Worm (Caenorhabditis elegans) whole organism, mixed stage, embryonic: ENCODE measurements around the gene bus-2.
A peak's percentile ranks its signal among the peaks of the same experiment; 100 is the strongest.

Source experiments
- M03D4.4 ChIP-seq: sonication (generic microtip); optimal IDR thresholded peaks from 2 replicates; lab custom pipeline; 2017; ENCODE audit warnings: mild to moderate bottlenecking, missing genetic modification characterization, missing compliant biosample characterization
- bed-3 ChIP-seq: fragments of 200-800 bp; sonication (Bioruptor generic); optimal IDR thresholded peaks from 3 replicates; lab custom pipeline; 2018; ENCODE audit warnings: mild to moderate bottlenecking, missing genetic modification characterization, moderate library complexity, missing compliant biosample characterization
- blmp-1 ChIP-seq: fragments of 150-350 bp; optimal IDR thresholded peaks from 2 replicates; lab custom pipeline; 2014; ENCODE audit warnings: missing biosample characterization, missing genetic modification characterization
- ceh-39 ChIP-seq: fragments of 150-350 bp; optimal IDR thresholded peaks from 2 replicates; lab custom pipeline; 2014; ENCODE audit warnings: missing biosample characterization, missing genetic modification characterization
- ceh-43 ChIP-seq: fragments of 200-800 bp; sonication (Bioruptor generic); optimal IDR thresholded peaks from 2 replicates; lab custom pipeline; 2018; ENCODE audit warnings: mild to moderate bottlenecking, missing genetic modification characterization, moderate library complexity, missing compliant biosample characterization
- ceh-83 ChIP-seq: fragments of 200-800 bp; sonication (Bioruptor generic); optimal IDR thresholded peaks from 2 replicates; lab custom pipeline; 2018; ENCODE audit warnings: mild to moderate bottlenecking, missing genetic modification characterization, missing compliant biosample characterization
- ces-1 ChIP-seq: fragments of 150-350 bp; optimal IDR thresholded peaks from 2 replicates; lab custom pipeline; 2014; ENCODE audit warnings: missing biosample characterization, missing genetic modification reagents, missing genetic modification characterization
- cnd-1 ChIP-seq: fragments of 200-800 bp; sonication (Bioruptor generic); optimal IDR thresholded peaks from 2 replicates; lab custom pipeline; 2018; ENCODE audit warnings: mild to moderate bottlenecking, missing genetic modification characterization, missing compliant biosample characterization
- drap-1 ChIP-seq: fragments of 200-800 bp; sonication (Bioruptor generic); optimal IDR thresholded peaks from 3 replicates; lab custom pipeline; 2018; ENCODE audit warnings: mild to moderate bottlenecking, missing genetic modification characterization, missing compliant biosample characterization
- elt-1 ChIP-seq: sonication (generic microtip); optimal IDR thresholded peaks from 2 replicates; lab custom pipeline; 2017; ENCODE audit warnings: missing genetic modification characterization, mild to moderate bottlenecking, missing compliant biosample characterization, antibody characterized with exemption, moderate library complexity, borderline replicate concordance; ENCODE audit not compliant: insufficient read depth
- elt-3 ChIP-seq: fragments of 150-350 bp; optimal IDR thresholded peaks from 2 replicates; lab custom pipeline; 2014; ENCODE audit warnings: missing biosample characterization, missing genetic modification characterization
- flh-1 ChIP-seq: fragments of 200-800 bp; sonication (Bioruptor generic); optimal IDR thresholded peaks from 2 replicates; lab custom pipeline; 2018; ENCODE audit warnings: mild to moderate bottlenecking, missing genetic modification characterization, moderate library complexity, missing compliant biosample characterization
- ham-2 ChIP-seq: fragments of 200-800 bp; sonication (Bioruptor generic); optimal IDR thresholded peaks from 2 replicates; lab custom pipeline; 2018; ENCODE audit warnings: mild to moderate bottlenecking, missing genetic modification characterization, missing compliant biosample characterization
- hlh-1 ChIP-seq: fragments of 150-350 bp; optimal IDR thresholded peaks from 2 replicates; lab custom pipeline; 2014; ENCODE audit warnings: missing biosample characterization, missing genetic modification reagents, missing genetic modification characterization
- lin-13 ChIP-seq: fragments of 150-350 bp; optimal IDR thresholded peaks from 2 replicates; lab custom pipeline; 2014; ENCODE audit warnings: missing biosample characterization, missing genetic modification characterization
- lin-32 ChIP-seq: fragments of 200-800 bp; sonication (Bioruptor generic); optimal IDR thresholded peaks from 2 replicates; lab custom pipeline; 2018; ENCODE audit warnings: mild to moderate bottlenecking, missing genetic modification characterization, missing compliant biosample characterization
- lsy-2 ChIP-seq: fragments of 150-350 bp; optimal IDR thresholded peaks from 2 replicates; lab custom pipeline; 2014; ENCODE audit warnings: missing biosample characterization, missing genetic modification characterization
- mab-5 ChIP-seq: fragments of 150-350 bp; optimal IDR thresholded peaks from 2 replicates; lab custom pipeline; 2014; ENCODE audit warnings: missing biosample characterization, missing genetic modification characterization
- mep-1 ChIP-seq: fragments of 150-350 bp; optimal IDR thresholded peaks from 2 replicates; lab custom pipeline; 2017; ENCODE audit warnings: missing biosample characterization, missing genetic modification reagents, missing genetic modification characterization, inconsistent platforms
- mls-2 ChIP-seq: sonication (generic microtip); optimal IDR thresholded peaks from 2 replicates; lab custom pipeline; 2016; ENCODE audit warnings: mild to moderate bottlenecking, missing genetic modification characterization, moderate library complexity, missing compliant biosample characterization
- nhr-12 ChIP-seq: fragments of 150-350 bp; optimal IDR thresholded peaks from 2 replicates; lab custom pipeline; 2014; ENCODE audit warnings: missing biosample characterization, missing genetic modification characterization
- nhr-2 ChIP-seq: fragments of 150-350 bp; optimal IDR thresholded peaks from 2 replicates; lab custom pipeline; 2014; ENCODE audit warnings: missing biosample characterization, missing genetic modification characterization
- nhr-237 ChIP-seq: fragments of 150-350 bp; optimal IDR thresholded peaks from 2 replicates; lab custom pipeline; 2014; ENCODE audit warnings: missing biosample characterization, missing genetic modification characterization
- nhr-76 ChIP-seq: sonication (generic microtip); optimal IDR thresholded peaks from 2 replicates; lab custom pipeline; 2017; ENCODE audit warnings: missing biosample characterization, missing genetic modification characterization
- pha-4 ChIP-seq: fragments of 150-350 bp; optimal IDR thresholded peaks from 2 replicates; lab custom pipeline; 2018; ENCODE audit warnings: missing biosample characterization, missing genetic modification reagents, missing genetic modification characterization
- sem-2 ChIP-seq: fragments of 200-800 bp; sonication (Bioruptor generic); optimal IDR thresholded peaks from 2 replicates; lab custom pipeline; 2018; ENCODE audit warnings: mild to moderate bottlenecking, missing genetic modification characterization, missing compliant biosample characterization
- snpc-4 ChIP-seq: fragments of 150-350 bp; optimal IDR thresholded peaks from 2 replicates; lab custom pipeline; 2014; ENCODE audit warnings: missing biosample characterization, missing genetic modification characterization
- sptf-1 ChIP-seq: sonication (generic microtip); optimal IDR thresholded peaks from 2 replicates; lab custom pipeline; 2017; ENCODE audit warnings: mild to moderate bottlenecking, missing genetic modification characterization, moderate library complexity, missing compliant biosample characterization
- tbx-8 ChIP-seq: fragments of 200-800 bp; sonication (Bioruptor generic); optimal IDR thresholded peaks from 2 replicates; lab custom pipeline; 2018; ENCODE audit warnings: mild to moderate bottlenecking, missing genetic modification characterization, moderate library complexity, missing compliant biosample characterization
- unc-120 ChIP-seq: sonication (generic microtip); optimal IDR thresholded peaks from 2 replicates; lab custom pipeline; 2017; ENCODE audit warnings: missing genetic modification characterization, missing compliant biosample characterization; ENCODE audit not compliant: poor library complexity, severe bottlenecking
- unc-39 ChIP-seq: fragments of 150-350 bp; optimal IDR thresholded peaks from 2 replicates; lab custom pipeline; 2014; ENCODE audit warnings: missing biosample characterization, missing genetic modification characterization
- unc-62 ChIP-seq: fragments of 150-350 bp; optimal IDR thresholded peaks from 2 replicates; lab custom pipeline; 2014; ENCODE audit warnings: missing biosample characterization, missing genetic modification reagents, missing genetic modification characterization
- zip-8 ChIP-seq: fragments of 150-350 bp; optimal IDR thresholded peaks from 2 replicates; lab custom pipeline; 2014; ENCODE audit warnings: missing biosample characterization, missing genetic modification characterization
- ztf-11 ChIP-seq: fragments of 150-350 bp; optimal IDR thresholded peaks from 2 replicates; lab custom pipeline; 2014; ENCODE audit warnings: missing biosample characterization, missing genetic modification characterization

The bus-2 gene

DNA sequence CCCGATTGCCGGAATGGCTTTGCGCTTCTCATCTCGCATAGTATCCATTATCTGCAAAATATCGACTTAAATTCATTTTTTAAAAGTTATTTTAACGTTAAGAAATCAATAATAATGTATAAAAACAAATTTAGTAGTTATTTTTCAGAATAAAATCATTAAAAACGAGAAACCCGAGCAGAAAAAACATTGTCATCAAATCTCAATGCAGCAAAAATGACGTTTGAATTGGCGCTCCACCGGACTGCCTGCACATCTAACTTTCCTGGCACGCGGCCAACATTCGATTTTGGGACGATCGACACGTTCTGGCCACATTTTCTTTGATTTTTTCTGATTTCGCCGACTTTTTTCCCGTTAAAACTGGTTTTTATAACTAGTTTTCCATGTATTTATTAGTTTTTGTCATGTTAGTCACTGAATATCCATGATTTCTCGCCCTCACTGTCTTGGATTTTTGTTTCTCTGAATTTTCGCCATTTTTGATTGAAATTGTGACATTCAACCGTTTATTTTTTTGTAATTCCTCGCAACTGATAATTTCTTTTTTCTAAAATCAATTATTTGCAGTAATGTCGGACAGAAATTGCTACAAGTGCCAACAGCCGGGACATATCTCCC, 10.1 kb downstream of the bus-2 start, which contains the start of the genes pbs-1 and K08D12.3:
Gene pbs-1, minus strand, starts transcription at position 51 of the 621 bp plus-strand sequence.
Gene K08D12.3, plus strand, starts transcription at position 571 of the 621 bp plus-strand sequence.
- TF ChIP-seq ham-2 (GFP tag; lab: Kevin White, UChicago) (no peak), cnd-1 (no peak), ceh-39 (peak; percentile 49), mls-2 (tag; lab: Kevin White, UChicago) (no peak), ces-1 (GFP tag; lab: Kevin White, UChicago) (peak; percentile 22), lin-13 (tag; lab: Kevin White, UChicago) (peak; percentile 88), bed-3 (GFP tag; lab: Kevin White, UChicago) (no peak), nhr-237 (tag; lab: Kevin White, UChicago) (peak; percentile 30), hlh-1 (tag; lab: Kevin White, UChicago) (no peak), zip-8 (tag; lab: Kevin White, UChicago) (no peak), elt-3 (tag; lab: Kevin White, UChicago) (no peak), ztf-11 (tag; lab: Kevin White, UChicago) (no peak), snpc-4 (tag; lab: Kevin White, UChicago) (no peak), ceh-83 (GFP tag; lab: Kevin White, UChicago) (no peak), lsy-2 (tag; lab: Kevin White, UChicago) (peak; percentile 72), flh-1 (GFP tag; lab: Kevin White, UChicago) (no peak), lin-32 (GFP tag; lab: Kevin White, UChicago) (no peak), ceh-43 (GFP tag; lab: Kevin White, UChicago) (no peak), nhr-76 (no peak), mab-5 (tag; lab: Kevin White, UChicago) (no peak), pha-4 (peak; percentile 64), unc-62 (GFP tag; lab: Kevin White, UChicago) (no peak), elt-1 (tag; lab: Kevin White, UChicago) (no peak), M03D4.4 (tag; lab: Kevin White, UChicago) (no peak), unc-39 (tag; lab: Kevin White, UChicago) (no peak), tbx-8 (no peak), mep-1 (peak; percentile 55), sptf-1 (tag; lab: Kevin White, UChicago) (no peak)

DNA sequence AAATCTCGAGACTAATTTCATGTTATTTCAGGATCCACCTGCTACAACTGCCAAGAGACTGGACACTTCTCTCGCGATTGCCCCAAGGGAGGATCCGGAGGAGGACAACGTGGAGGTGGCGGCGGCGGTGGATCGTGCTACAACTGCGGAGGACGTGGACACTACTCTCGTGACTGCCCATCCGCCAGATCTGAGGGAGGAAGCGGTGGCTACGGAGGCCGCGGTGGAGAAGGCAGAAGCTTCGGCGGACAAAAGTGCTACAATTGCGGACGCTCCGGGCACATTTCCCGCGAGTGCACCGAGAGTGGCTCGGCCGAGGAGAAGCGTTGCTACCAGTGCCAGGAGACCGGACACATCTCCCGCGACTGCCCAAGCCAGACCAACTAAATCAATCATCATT, 10.8 kb downstream of the bus-2 start:
- TF ChIP-seq unc-120 (tag; lab: Kevin White, UChicago): no peak
- TF ChIP-seq sptf-1 (tag; lab: Kevin White, UChicago): no peak
- no peak for TF ChIP-seq M03D4.4 (tag; lab: Kevin White, UChicago)
- no peak for TF ChIP-seq nhr-237 (tag; lab: Kevin White, UChicago)
- no peak for TF ChIP-seq drap-1 (GFP tag; lab: Kevin White, UChicago)
- no peak for TF ChIP-seq ztf-11 (tag; lab: Kevin White, UChicago)
- no peak for TF ChIP-seq ces-1 (GFP tag; lab: Kevin White, UChicago)
- no peak for TF ChIP-seq blmp-1 (tag; lab: Kevin White, UChicago)
- TF ChIP-seq sem-2 (GFP tag; lab: Kevin White, UChicago): no peak
- TF ChIP-seq mls-2 (tag; lab: Kevin White, UChicago): no peak
- no peak for TF ChIP-seq zip-8 (tag; lab: Kevin White, UChicago)
- no peak for TF ChIP-seq mab-5 (tag; lab: Kevin White, UChicago)
- TF ChIP-seq pha-4: no peak
- TF ChIP-seq unc-62 (GFP tag; lab: Kevin White, UChicago): no peak
- no peak for TF ChIP-seq lsy-2 (tag; lab: Kevin White, UChicago)
- TF ChIP-seq ceh-43 (GFP tag; lab: Kevin White, UChicago): no peak
- no peak for TF ChIP-seq nhr-76

DNA sequence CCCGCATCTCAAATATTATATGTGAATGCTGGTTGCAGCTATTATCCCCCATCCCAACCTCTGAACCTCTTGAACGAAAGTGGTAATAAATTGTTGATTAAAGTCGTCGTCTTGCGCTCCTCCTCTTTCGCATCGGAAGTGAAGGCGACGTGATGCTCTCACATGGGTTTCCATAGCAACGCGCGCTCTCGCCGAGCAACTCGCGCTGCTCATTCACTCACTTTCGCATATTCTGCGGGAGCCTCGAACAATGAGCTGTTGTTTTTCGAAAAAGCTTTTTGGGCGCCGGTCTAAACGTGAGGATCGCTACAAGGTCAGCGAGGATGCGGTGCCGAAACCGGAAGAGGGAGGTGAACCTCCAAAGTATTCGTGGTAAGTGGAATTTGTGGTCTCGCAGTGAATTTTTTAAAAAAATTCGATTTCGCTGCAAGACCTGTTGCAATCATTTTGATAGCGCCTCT, 11.4 kb downstream of the bus-2 start, which contains the start of gene rpi-2:
Gene rpi-2, plus strand, starts transcription at position 234 of the 461 bp plus-strand sequence.
- TF ChIP-seq M03D4.4 (tag; lab: Kevin White, UChicago): no peak
- no peak for TF ChIP-seq nhr-2
- TF ChIP-seq lsy-2 (tag; lab: Kevin White, UChicago): no peak
- TF ChIP-seq mep-1: no peak
- TF ChIP-seq blmp-1 (tag; lab: Kevin White, UChicago): no peak
- TF ChIP-seq hlh-1 (tag; lab: Kevin White, UChicago): no peak
- no peak for TF ChIP-seq sem-2 (GFP tag; lab: Kevin White, UChicago)
- TF ChIP-seq cnd-1: no peak
- no peak for TF ChIP-seq zip-8 (tag; lab: Kevin White, UChicago)
- no peak for TF ChIP-seq nhr-76
- TF ChIP-seq mls-2 (tag; lab: Kevin White, UChicago): no peak
- no peak for TF ChIP-seq nhr-237 (tag; lab: Kevin White, UChicago)
- TF ChIP-seq snpc-4 (tag; lab: Kevin White, UChicago): no peak
- TF ChIP-seq nhr-12 (tag; lab: Kevin White, UChicago): no peak
- TF ChIP-seq ceh-83 (GFP tag; lab: Kevin White, UChicago): no peak
- no peak for TF ChIP-seq unc-39 (tag; lab: Kevin White, UChicago)
- TF ChIP-seq ham-2 (GFP tag; lab: Kevin White, UChicago): no peak
- TF ChIP-seq pha-4: no peak
- no peak for TF ChIP-seq ztf-11 (tag; lab: Kevin White, UChicago)
- TF ChIP-seq lin-13 (tag; lab: Kevin White, UChicago): no peak
